Fruit fly (Drosophila melanogaster): Measurements from ENCODE around the gene Dyro.
A peak's percentile ranks its signal among the peaks of the same experiment; 100 is the strongest.

Dyro gene

dm6 chr3L:11261456-11262082 lies 34.1 kb downstream of the Dyro start (continued):
- TF ChIP-seq Six4 (GFP tag; optimal IDR thresholded peaks at IDR 0.05) (peak; percentile 54), sens (GFP tag) (peak; percentile 89), Fer3 (tag; optimal IDR thresholded peaks at IDR 0.05) (peak; percentile 77), Side (GFP tag; optimal IDR thresholded peaks at IDR 0.05) (no peak), yki (optimal IDR thresholded peaks at IDR 0.05) (no peak), CG6791 (GFP tag; IDR thresholded peaks at IDR 0.05; ENCODE audit: partially characterized antibody) (no peak), CG16815 (GFP tag; optimal IDR thresholded peaks at IDR 0.05) (peak; percentile 65), kni (GFP tag; optimal IDR thresholded peaks at IDR 0.05) (no peak), ara (GFP tag; IDR thresholded peaks at IDR 0.05) (peak; percentile 72), Neu2 (GFP tag; optimal IDR thresholded peaks at IDR 0.05; ENCODE audit: borderline replicate concordance) (no peak), CG11560 (tag; IDR thresholded peaks at IDR 0.05) (peak; percentile 14; the same call in 1 of the 3 replicates), CG3995 (GFP tag; optimal IDR thresholded peaks at IDR 0.05) (peak; percentile 9), nmo (GFP tag; optimal IDR thresholded peaks at IDR 0.05) (peak; percentile 97), CG34422 (GFP tag; IDR thresholded peaks at IDR 0.05) (peak; percentile 79), D (optimal IDR thresholded peaks at IDR 0.05) (peak; percentile 98), D (GFP tag; optimal IDR thresholded peaks at IDR 0.05) (peak; percentile 79), CG16863 (GFP tag; optimal IDR thresholded peaks at IDR 0.05) (no peak), Nf-YC (tag; optimal IDR thresholded peaks at IDR 0.05) (peak; percentile 67), Hmr (GFP tag; optimal IDR thresholded peaks at IDR 0.05) (peak; percentile 65), CoRest (tag; optimal IDR thresholded peaks at IDR 0.05) (peak; percentile 95), mirr (GFP tag; optimal IDR thresholded peaks at IDR 0.05) (no peak), CG3726 (GFP tag; IDR thresholded peaks at IDR 0.05) (peak; percentile 87; the same call in 2 of the 3 replicates), ci (GFP tag; IDR thresholded peaks at IDR 0.05) (peak; percentile 63; the same call in 1 of the 3 replicates), ham (GFP tag; IDR thresholded peaks at IDR 0.05) (no peak), Atf6 (GFP tag; IDR thresholded peaks at IDR 0.05) (peak; percentile 86), Fer2 (tag; optimal IDR thresholded peaks at IDR 0.05) (peak; percentile 35), bsh (GFP tag; optimal IDR thresholded peaks at IDR 0.05) (peak; percentile 58 to 93), mam (GFP tag; optimal IDR thresholded peaks at IDR 0.05) (no peak), Doc3 (GFP tag; IDR thresholded peaks at IDR 0.05; ENCODE audit: partially characterized antibody) (no peak), Nf-YA (GFP tag; IDR thresholded peaks at IDR 0.05) (peak; percentile 84), eve (GFP tag; optimal IDR thresholded peaks at IDR 0.05) (peak in 1 of 2 experiments; percentile 74), CG42726 (GFP tag; IDR thresholded peaks at IDR 0.05; ENCODE audit: partially characterized antibody) (no peak), bcd (GFP tag; optimal IDR thresholded peaks at IDR 0.05) (peak; percentile 83), tna (GFP tag; IDR thresholded peaks at IDR 0.05; ENCODE audit: partially characterized antibody) (no peak), NC2α (GFP tag; optimal IDR thresholded peaks at IDR 0.05) (no peak), zen (tag; optimal IDR thresholded peaks at IDR 0.05) (peak; percentile 59), CG10274 (GFP tag; optimal IDR thresholded peaks at IDR 0.05) (peak; percentile 6), nerfin-2 (GFP tag; IDR thresholded peaks at IDR 0.05; ENCODE audit: partially characterized antibody) (no peak), Scr (GFP tag; IDR thresholded peaks at IDR 0.05; ENCODE audit: partially characterized antibody) (no peak), BtbVII (GFP tag; optimal IDR thresholded peaks at IDR 0.05) (peak; percentile 62), CG18599 (GFP tag; optimal IDR thresholded peaks at IDR 0.05) (peak; percentile 85), CG17359 (tag; optimal IDR thresholded peaks at IDR 0.05) (peak; percentile 84), chinmo (GFP tag; IDR thresholded peaks at IDR 0.05; ENCODE audit: partially characterized antibody) (no peak), Med (GFP tag) (peak; percentile 78), Mes4 (GFP tag; optimal IDR thresholded peaks at IDR 0.05) (no peak), sc (optimal IDR thresholded peaks at IDR 0.05) (no peak), sc (GFP tag; optimal IDR thresholded peaks at IDR 0.05) (peak; percentile 75), CG15479 (GFP tag; optimal IDR thresholded peaks at IDR 0.05) (peak; percentile 95), ems (GFP tag; optimal IDR thresholded peaks at IDR 0.05) (no peak), luna (GFP tag; optimal IDR thresholded peaks at IDR 0.05) (no peak)

Measured in whole organism, embryonic.